Worm (Caenorhabditis elegans): ENCODE data around the gene imb-2.

DNA sequence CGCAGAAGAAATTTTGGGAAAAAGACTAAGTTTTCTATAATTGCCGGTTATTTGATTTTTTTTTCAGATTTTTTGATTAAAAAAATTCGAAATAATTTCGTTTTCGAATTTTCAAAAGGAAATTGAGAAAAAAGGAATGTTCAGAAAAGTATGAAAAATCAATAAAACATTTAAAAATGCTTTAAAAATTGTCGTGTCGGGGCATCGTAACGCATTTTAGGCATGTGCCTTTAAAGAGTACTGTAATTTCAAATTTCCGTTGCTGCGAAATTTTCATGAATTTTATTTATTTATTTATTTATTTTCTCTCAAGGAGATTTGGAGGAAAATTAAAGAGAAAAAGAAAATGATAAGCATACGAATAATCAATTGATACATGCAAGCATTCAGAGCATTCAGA is 48.2 kb downstream of the imb-2 start:
- no peak for TF ChIP-seq M03D4.4 (tag; optimal IDR thresholded peaks at IDR 0.05)
- TF ChIP-seq elt-3 (tag; optimal IDR thresholded peaks at IDR 0.05), result no peak
- TF ChIP-seq lsy-2 (tag; optimal IDR thresholded peaks at IDR 0.05), result no peak
- TF ChIP-seq unc-120 (tag; optimal IDR thresholded peaks at IDR 0.05; ENCODE audit: poor library complexity, severe bottlenecking), result no peak
- no peak for TF ChIP-seq sptf-1 (tag; optimal IDR thresholded peaks at IDR 0.05)
- no peak for TF ChIP-seq nhr-237 (tag; optimal IDR thresholded peaks at IDR 0.05)
- TF ChIP-seq nhr-76 (tag; optimal IDR thresholded peaks at IDR 0.05), result no peak
- TF ChIP-seq ces-1 (GFP tag; optimal IDR thresholded peaks at IDR 0.05), result no peak
- TF ChIP-seq mep-1 (tag; optimal IDR thresholded peaks at IDR 0.05), result no peak
- TF ChIP-seq ztf-11 (tag; optimal IDR thresholded peaks at IDR 0.05), result no peak
- no peak for TF ChIP-seq snpc-4 (tag; optimal IDR thresholded peaks at IDR 0.05)

Data from whole organism, mixed stage, embryonic.